Worm (Caenorhabditis elegans): ENCODE measurements around the gene lelo-2.
"Not testable (repeated sequence)": the region's sequence is repeated elsewhere in the genome, so short reads cannot be mapped to it uniquely, and the experiment has no call there.

ce11 chrIII:1377903-1378302 is 49.1 kb downstream of the lelo-2 start, which contains the start of gene pals-40:
- TF ChIP-seq nhr-28 (tag; optimal IDR thresholded peaks at IDR 0.05); tbx-8 (GFP tag; optimal IDR thresholded peaks at IDR 0.05); blmp-1 (tag; optimal IDR thresholded peaks at IDR 0.05); ztf-11 (tag; optimal IDR thresholded peaks at IDR 0.05); pha-4 (tag; optimal IDR thresholded peaks at IDR 0.05); snpc-4 (tag; optimal IDR thresholded peaks at IDR 0.05); lin-13 (tag; optimal IDR thresholded peaks at IDR 0.05); mep-1 (tag; optimal IDR thresholded peaks at IDR 0.05): not testable (repeated sequence)

Data from whole organism, mixed stage, embryonic.